Fruit fly (Drosophila melanogaster): ENCODE data around the gene Edem1.

Edem1 gene

DNA sequence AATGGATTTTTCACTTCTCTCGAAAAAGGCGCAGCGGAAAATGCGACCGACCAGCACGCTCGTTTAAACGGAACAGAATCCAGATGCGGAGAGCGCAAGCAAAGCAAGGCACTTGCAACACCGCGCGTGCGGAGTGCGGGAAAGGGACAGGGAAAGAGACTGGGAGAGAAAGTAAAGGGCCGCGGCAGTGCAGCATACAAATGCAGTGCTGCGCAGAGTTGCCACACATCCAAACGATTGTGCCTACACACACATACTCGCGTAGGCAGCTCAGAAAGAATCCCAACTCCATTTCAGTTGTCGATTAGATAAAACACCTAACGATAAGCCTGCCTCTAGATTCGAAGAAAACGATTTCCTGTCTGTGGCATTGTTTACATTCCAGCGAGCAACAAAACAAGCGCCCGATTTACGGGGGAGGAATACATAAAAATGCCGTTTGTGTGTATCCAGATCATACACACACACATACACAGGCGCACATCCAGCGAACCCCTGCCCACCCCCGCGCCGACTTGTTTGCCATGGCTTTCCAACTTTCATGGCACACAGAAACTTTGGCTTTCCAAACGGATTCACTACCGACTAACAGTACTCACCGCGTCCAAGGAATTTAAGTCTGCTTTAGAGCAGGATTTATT, 9.1 kb downstream of the Edem1 start:
- no peak for TF ChIP-seq usp (GFP tag; optimal IDR thresholded peaks at IDR 0.05)
- TF ChIP-seq CG8478 (optimal IDR thresholded peaks at IDR 0.05): no peak
- TF ChIP-seq psq (optimal IDR thresholded peaks at IDR 0.05): no peak
- no peak for TF ChIP-seq pan (optimal IDR thresholded peaks at IDR 0.05)
- peak; percentile 34 for TF ChIP-seq Dll (optimal IDR thresholded peaks at IDR 0.05)
- no peak for TF ChIP-seq EcR (GFP tag; optimal IDR thresholded peaks at IDR 0.05)

DNA sequence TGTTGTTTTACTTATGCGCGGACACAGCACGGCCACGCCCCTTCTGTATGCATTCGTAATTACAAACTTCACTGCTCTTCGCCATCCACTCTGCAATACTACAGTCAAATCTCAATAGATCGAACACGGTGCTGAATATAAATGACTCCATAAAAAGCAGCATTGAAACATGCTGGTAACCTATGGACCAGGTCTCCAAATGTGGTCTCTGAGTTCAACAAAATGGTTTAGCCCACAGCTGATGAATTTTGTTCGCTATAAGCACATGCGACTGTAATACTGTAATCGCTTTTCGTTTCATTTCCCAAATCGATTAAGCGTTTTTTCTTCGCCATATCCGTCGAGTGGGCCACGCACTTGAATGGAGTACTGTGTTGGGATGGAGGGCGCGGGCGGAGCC, 11.2 kb downstream of the Edem1 start:
- TF ChIP-seq CG8478 (optimal IDR thresholded peaks at IDR 0.05): no peak
- TF ChIP-seq psq (optimal IDR thresholded peaks at IDR 0.05): no peak
- no peak for TF ChIP-seq usp (GFP tag; optimal IDR thresholded peaks at IDR 0.05)

DNA sequence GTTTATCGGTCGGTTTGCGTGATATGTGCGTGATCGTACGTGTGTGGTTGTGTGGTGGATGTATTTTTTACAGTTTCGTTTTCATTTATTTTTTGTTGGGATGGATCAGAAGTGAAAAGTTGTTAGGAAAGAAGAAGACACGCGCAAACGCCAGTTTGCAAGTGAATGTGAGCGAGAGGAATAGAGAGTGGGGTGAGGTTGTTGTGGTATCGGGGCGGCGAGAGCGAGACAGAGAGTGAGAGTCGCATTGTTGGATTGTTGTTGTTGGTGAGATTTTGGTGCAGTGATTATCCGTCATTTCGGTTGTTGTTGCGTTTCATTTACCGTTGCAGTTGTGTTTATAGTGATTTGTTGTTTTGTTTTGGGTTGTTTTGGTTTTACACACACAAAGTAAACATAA, 15.1 kb downstream of the Edem1 start:
- no peak for TF ChIP-seq Dll (optimal IDR thresholded peaks at IDR 0.05)
- TF ChIP-seq usp (GFP tag; optimal IDR thresholded peaks at IDR 0.05): no peak
- no peak for TF ChIP-seq EcR (GFP tag; optimal IDR thresholded peaks at IDR 0.05)
- TF ChIP-seq pan (optimal IDR thresholded peaks at IDR 0.05): no peak
- TF ChIP-seq CG8478 (optimal IDR thresholded peaks at IDR 0.05): no peak
- no peak for TF ChIP-seq psq (optimal IDR thresholded peaks at IDR 0.05)

DNA sequence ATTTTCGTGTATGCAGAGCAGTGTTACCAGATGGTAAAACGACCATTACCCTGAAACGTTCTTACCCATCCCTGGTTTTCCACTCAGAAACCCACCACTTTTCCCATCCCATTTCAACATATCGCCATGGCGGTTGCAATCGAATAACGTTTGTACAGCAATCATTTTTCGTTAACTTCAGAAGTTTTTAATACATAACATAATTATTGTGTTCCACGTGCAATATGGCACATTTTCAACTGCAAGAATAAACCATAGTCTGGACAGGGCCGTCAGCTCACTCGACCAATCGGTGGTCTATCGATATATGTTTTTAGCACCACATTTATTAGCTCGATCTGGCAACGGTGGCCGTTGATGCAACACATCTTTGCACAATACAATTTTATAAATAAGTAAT, 18.7 kb downstream of the Edem1 start, which contains the start of the genes trr and mRpL16:
Gene trr, minus strand, starts transcription at position 25 of the 400 bp plus-strand sequence.
Gene mRpL16, plus strand, starts transcription at position 331 of the 400 bp plus-strand sequence.
- TF ChIP-seq psq (optimal IDR thresholded peaks at IDR 0.05) (no peak), pan (optimal IDR thresholded peaks at IDR 0.05) (no peak), Dll (optimal IDR thresholded peaks at IDR 0.05) (no peak)

DNA sequence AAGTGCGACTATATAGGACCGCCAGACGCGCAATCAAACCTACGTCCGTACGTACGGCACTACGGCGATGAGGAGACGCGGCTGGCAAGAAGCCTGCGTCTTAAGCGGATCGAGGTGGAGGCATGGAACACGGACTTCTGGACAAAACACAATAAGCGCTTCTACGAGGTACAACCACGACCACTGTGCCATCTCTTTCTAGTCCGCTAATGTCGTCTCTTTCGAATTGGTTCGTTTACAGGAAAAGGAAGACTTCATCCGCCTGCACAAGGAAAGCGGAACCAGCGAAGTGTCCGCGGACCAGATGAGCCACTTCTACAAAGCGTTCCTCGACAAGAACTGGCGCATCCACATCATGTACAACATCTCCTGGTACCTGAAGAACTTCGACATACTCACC, 27.8 kb downstream of the Edem1 start:
- no peak for TF ChIP-seq usp (GFP tag; optimal IDR thresholded peaks at IDR 0.05)
- TF ChIP-seq CG8478 (optimal IDR thresholded peaks at IDR 0.05): no peak
- no peak for TF ChIP-seq Dll (optimal IDR thresholded peaks at IDR 0.05)
- no peak for TF ChIP-seq EcR (GFP tag; optimal IDR thresholded peaks at IDR 0.05)
- TF ChIP-seq pan (optimal IDR thresholded peaks at IDR 0.05): no peak
- TF ChIP-seq psq (optimal IDR thresholded peaks at IDR 0.05): no peak

DNA sequence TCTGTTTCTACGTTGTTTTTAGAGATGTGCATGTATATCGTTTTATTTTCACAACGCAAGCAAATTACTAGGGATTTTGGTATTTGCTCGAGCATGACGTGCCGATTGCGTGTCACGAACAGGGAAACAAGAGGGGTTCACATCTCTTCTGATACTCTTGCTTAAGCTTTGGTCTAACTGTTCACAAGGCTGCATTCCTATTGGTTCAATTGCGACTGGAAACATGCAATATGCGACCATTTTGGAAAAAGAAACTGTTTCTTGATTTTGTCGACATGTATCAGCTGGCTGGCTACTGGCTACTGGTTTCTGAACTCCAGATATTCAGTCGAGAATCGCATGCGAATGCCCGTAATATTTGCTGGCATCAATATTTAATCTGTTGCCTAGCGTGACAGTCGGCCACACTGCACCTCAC, 28.5 kb downstream of the Edem1 start, which contains the start of gene Coa8:
Gene Coa8, plus strand, starts transcription at position 144 of the 418 bp plus-strand sequence.
- TF ChIP-seq usp (GFP tag; optimal IDR thresholded peaks at IDR 0.05): no peak
- no peak for TF ChIP-seq psq (optimal IDR thresholded peaks at IDR 0.05)
- TF ChIP-seq CG8478 (optimal IDR thresholded peaks at IDR 0.05): no peak
- no peak for TF ChIP-seq EcR (GFP tag; optimal IDR thresholded peaks at IDR 0.05)
- TF ChIP-seq Dll (optimal IDR thresholded peaks at IDR 0.05): no peak
- TF ChIP-seq pan (optimal IDR thresholded peaks at IDR 0.05): no peak

DNA sequence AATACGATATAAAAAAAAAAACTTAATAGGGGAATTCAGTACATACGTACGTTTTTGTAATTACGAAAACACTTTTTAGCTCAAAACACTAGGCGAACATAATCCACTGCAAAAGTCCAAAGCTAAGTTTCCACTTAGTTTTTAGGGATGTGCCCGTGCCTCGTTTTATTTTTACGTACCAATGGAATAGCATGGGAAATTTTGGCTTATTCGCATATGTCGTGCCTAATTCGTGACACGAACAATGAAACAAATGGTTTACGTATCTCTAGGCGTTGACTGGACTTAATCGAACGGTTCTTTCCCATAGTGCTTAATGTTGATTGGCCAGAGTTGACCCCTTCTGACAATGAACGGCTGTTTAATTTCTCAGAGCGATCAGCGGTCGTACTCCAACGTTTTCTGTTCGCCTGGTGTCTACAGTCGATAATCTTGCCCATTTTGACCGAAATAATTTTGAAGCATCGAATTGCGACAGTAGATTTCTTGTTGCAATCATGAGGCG, 29.0 kb downstream of the Edem1 start, which contains the start of gene CG14818:
Gene CG14818, minus strand, starts transcription at position 169 of the 505 bp plus-strand sequence.
- TF ChIP-seq Dll (optimal IDR thresholded peaks at IDR 0.05): no peak
- TF ChIP-seq usp (GFP tag; optimal IDR thresholded peaks at IDR 0.05): no peak
- no peak for TF ChIP-seq EcR (GFP tag; optimal IDR thresholded peaks at IDR 0.05)
- TF ChIP-seq pan (optimal IDR thresholded peaks at IDR 0.05): no peak
- TF ChIP-seq psq (optimal IDR thresholded peaks at IDR 0.05): no peak
- TF ChIP-seq CG8478 (optimal IDR thresholded peaks at IDR 0.05): no peak

DNA sequence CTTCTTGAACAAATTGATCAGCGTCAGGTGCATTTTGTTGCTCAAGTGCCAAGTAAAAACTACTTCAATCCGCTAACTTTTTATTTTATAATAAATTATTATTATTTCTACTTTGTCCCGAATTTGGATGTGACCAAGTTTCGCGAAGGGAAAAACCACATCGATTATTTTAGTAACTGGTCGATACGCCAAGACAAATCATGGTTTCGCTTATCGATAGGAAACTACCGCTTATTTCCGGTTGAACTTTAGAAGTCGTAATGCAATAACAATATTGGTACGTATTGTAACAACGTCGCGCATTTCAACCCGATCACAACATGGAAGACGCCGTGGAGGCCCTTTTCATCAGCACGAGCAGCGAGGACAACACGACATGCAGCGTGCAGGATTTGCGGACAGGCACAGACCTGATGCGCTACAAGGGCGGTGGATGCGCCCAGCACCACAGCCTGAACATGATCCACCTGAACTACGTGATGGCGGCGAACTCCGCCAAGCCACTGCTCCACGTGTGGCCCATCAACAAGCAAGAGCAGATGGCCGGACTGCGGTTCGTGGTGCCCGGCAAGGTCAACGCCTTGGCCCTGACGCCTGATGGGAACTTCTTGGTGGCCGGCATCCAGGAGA, 31.4 kb downstream of the Edem1 start, which contains the start of the genes CG14817 and CG14805:
Gene CG14817, minus strand, starts transcription at position 164 of the 630 bp plus-strand sequence.
Gene CG14805, plus strand, starts transcription at position 211 of the 630 bp plus-strand sequence.
- no peak for TF ChIP-seq pan (optimal IDR thresholded peaks at IDR 0.05)
- TF ChIP-seq usp (GFP tag; optimal IDR thresholded peaks at IDR 0.05): no peak
- no peak for TF ChIP-seq Dll (optimal IDR thresholded peaks at IDR 0.05)
- TF ChIP-seq psq (optimal IDR thresholded peaks at IDR 0.05): no peak
- TF ChIP-seq EcR (GFP tag; optimal IDR thresholded peaks at IDR 0.05): no peak
- TF ChIP-seq CG8478 (optimal IDR thresholded peaks at IDR 0.05): no peak

DNA sequence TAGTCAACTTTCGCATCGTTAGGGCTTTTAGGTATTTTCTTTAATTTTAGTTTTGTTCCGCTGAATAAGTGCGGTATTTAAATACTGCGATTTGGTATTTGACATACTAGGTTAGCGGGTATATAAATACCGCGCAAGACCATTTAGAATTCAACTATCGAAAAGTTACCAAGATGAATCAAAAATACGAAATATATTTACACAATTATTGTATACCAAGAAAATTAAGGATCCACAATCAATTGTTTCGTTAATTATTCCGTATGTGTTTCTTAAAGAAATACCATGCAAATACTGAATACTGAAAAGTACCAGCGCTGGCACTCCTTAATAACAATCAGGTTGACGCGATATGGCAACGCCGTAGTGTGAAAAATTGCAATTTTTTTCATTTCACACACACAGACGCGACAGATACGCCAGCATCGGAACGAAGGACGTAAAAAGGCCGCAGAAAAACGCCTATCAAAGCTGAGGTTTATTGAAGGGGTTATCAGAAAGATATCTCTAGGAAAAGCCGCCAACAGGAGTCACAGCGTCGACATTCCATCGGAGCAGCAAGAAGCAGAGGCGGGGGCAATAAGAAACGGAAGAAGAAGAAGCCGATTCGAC, 35.0 kb downstream of the Edem1 start, which contains the start of the genes Pgam5 and Vps26:
Gene Pgam5, minus strand, starts transcription at position 51 of the 612 bp plus-strand sequence.
Gene Vps26, plus strand, starts transcription at position 339 of the 612 bp plus-strand sequence.
- TF ChIP-seq usp (GFP tag; optimal IDR thresholded peaks at IDR 0.05) (no peak), psq (optimal IDR thresholded peaks at IDR 0.05) (no peak)

DNA sequence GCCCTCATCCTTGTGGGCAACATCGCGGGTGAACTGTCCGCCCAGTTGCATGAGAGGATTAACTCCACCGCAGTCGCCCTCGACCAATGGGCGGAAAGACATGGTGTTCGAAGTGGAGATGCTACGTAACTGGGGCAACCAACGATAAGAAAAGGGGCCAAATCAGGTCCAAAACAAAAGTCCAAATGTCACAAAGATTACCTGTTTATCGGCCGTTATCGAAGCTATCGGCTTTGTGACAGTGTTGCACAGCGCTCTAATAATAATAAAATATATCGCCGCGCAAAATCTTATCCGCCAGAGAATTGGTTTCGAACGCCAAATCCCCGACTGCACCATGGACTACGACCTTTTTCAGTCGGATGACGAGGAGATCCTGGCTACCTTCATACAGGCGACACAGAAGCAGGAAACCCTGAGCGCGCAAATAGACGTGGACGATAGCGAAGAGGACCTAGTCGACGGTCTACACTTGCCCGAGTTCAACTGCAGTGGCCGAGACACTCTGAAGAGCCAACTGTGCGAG, 40.0 kb downstream of the Edem1 start, which contains the start of the genes CG14803 and Pex5:
Gene CG14803, plus strand, starts transcription at position 285 of the 526 bp plus-strand sequence.
Gene Pex5, minus strand, starts transcription at position 476 of the 526 bp plus-strand sequence.
- TF ChIP-seq CG8478 (optimal IDR thresholded peaks at IDR 0.05) (no peak), usp (GFP tag; optimal IDR thresholded peaks at IDR 0.05) (no peak), EcR (GFP tag; optimal IDR thresholded peaks at IDR 0.05) (no peak), psq (optimal IDR thresholded peaks at IDR 0.05) (no peak), Dll (optimal IDR thresholded peaks at IDR 0.05) (no peak), pan (optimal IDR thresholded peaks at IDR 0.05) (no peak)

DNA sequence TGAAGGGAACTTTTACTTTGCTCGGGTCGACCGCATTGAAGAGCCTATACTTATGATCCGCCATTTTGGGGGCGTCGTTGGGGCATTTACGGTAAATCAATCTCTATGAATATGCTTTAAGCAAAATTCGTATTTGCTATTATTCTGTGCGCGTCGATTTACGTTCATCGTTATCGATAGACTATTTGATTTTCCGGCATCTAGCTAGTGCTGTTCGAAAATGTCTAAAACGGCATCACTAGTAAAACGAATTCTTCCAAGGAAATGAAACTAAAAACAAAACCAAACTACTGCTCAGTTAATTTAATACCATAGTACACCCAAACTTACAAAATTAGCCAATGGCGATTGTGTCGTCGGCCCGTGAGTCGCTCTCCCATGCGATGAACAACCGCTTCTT, 43.0 kb downstream of the Edem1 start, which contains the start of the genes Gcna and MED18:
Gene Gcna, minus strand, starts transcription at position 163 of the 400 bp plus-strand sequence.
Gene MED18, plus strand, starts transcription at position 237 of the 400 bp plus-strand sequence.
- TF ChIP-seq usp (GFP tag; optimal IDR thresholded peaks at IDR 0.05): no peak
- TF ChIP-seq Dll (optimal IDR thresholded peaks at IDR 0.05): no peak
- no peak for TF ChIP-seq pan (optimal IDR thresholded peaks at IDR 0.05)

All from whole organism.